Fruit fly (Drosophila melanogaster): Measurements from ENCODE around the gene CG13855.

The CG13855 gene

dm6 chr3R:22410537-22411360 lies 5.0 kb downstream of the CG13855 start, which contains the start of the genes CG13850 and lqfR (continued):
- TF ChIP-seq Aef1 (GFP tag; IDR thresholded peaks at IDR 0.05) (no peak; the same call in 1 of the 3 replicates), insv (GFP tag; optimal IDR thresholded peaks at IDR 0.05) (peak in 1 of 2 experiments; percentile 16), Deaf1 (tag; optimal IDR thresholded peaks at IDR 0.05) (no peak), psq (GFP tag; optimal IDR thresholded peaks at IDR 0.05) (peak; percentile 8), eve (GFP tag; optimal IDR thresholded peaks at IDR 0.05) (no peak), amos (GFP tag; IDR thresholded peaks at IDR 0.05; ENCODE audit: partially characterized antibody) (no peak), CoRest (tag; optimal IDR thresholded peaks at IDR 0.05) (peak; percentile 88), Ptx1 (GFP tag; IDR thresholded peaks at IDR 0.05) (peak; percentile 77), CG10274 (GFP tag; optimal IDR thresholded peaks at IDR 0.05) (peak; percentile 54), chif (GFP tag; optimal IDR thresholded peaks at IDR 0.05) (peak; percentile 44 to 73), dati (GFP tag; IDR thresholded peaks at IDR 0.05) (no peak), fru (optimal IDR thresholded peaks at IDR 0.05) (no peak), Opbp (GFP tag; IDR thresholded peaks at IDR 0.05; ENCODE audit: partially characterized antibody) (no peak), CG8388 (GFP tag; optimal IDR thresholded peaks at IDR 0.05) (peak; percentile 2), CG3995 (GFP tag; optimal IDR thresholded peaks at IDR 0.05) (peak; percentile 69), wdn (GFP tag; IDR thresholded peaks at IDR 0.05) (no peak; the same call in 1 of the 2 replicates), CG2116 (GFP tag; optimal IDR thresholded peaks at IDR 0.05) (peak; percentile 61), Usf (GFP tag; optimal IDR thresholded peaks at IDR 0.05) (peak; percentile 73), CG18764 (GFP tag; optimal IDR thresholded peaks at IDR 0.05) (peak; percentile 66), ttk (GFP tag; IDR thresholded peaks at IDR 0.05) (no peak; the same call in 1 of the 2 replicates), CG13624 (GFP tag; optimal IDR thresholded peaks at IDR 0.05) (peak; percentile 81), Fer2 (tag; optimal IDR thresholded peaks at IDR 0.05) (peak; percentile 22), Dek (tag; optimal IDR thresholded peaks at IDR 0.05) (peak; percentile 73), Gsc (GFP tag; IDR thresholded peaks at IDR 0.05) (no peak), pita (GFP tag; optimal IDR thresholded peaks at IDR 0.05) (no peak), sna (GFP tag; IDR thresholded peaks at IDR 0.05; ENCODE audit: partially characterized antibody) (no peak), CG7839 (tag; optimal IDR thresholded peaks at IDR 0.05) (no peak), H2.0 (GFP tag; IDR thresholded peaks at IDR 0.05) (no peak; the same call in none of the 2 replicates), trem (tag; optimal IDR thresholded peaks at IDR 0.05) (peak; percentile 84), Hr39 (optimal IDR thresholded peaks at IDR 0.05) (peak; percentile 25), sim (GFP tag; IDR thresholded peaks at IDR 0.05) (no peak), NFAT (GFP tag; IDR thresholded peaks at IDR 0.05) (peak; percentile 69), CG3407 (GFP tag; optimal IDR thresholded peaks at IDR 0.05) (peak; percentile 38), CG8924 (tag; optimal IDR thresholded peaks at IDR 0.05) (peak; percentile 63), da (GFP tag; optimal IDR thresholded peaks at IDR 0.05) (peak; percentile 47), ato (GFP tag; IDR thresholded peaks at IDR 0.05; ENCODE audit: partially characterized antibody) (no peak), pros (GFP tag; optimal IDR thresholded peaks at IDR 0.05) (no peak), CG10267 (tag; optimal IDR thresholded peaks at IDR 0.05) (peak; percentile 97), odd (GFP tag; optimal IDR thresholded peaks at IDR 0.05) (peak; percentile 68), bbx (GFP tag; IDR thresholded peaks at IDR 0.05; ENCODE audit: partially characterized antibody) (0 out of 2 replicates have a peak, but pooled peaks have one; percentile 6), trh (GFP tag; optimal IDR thresholded peaks at IDR 0.05) (peak; percentile 68), Eip74EF (GFP tag; optimal IDR thresholded peaks at IDR 0.05) (no peak), CG30020 (tag; optimal IDR thresholded peaks at IDR 0.05) (peak; percentile 11), CG14965 (GFP tag; optimal IDR thresholded peaks at IDR 0.05; ENCODE audit: borderline replicate concordance) (no peak), Awh (GFP tag; IDR thresholded peaks at IDR 0.05) (no peak), TFAM (GFP tag; optimal IDR thresholded peaks at IDR 0.05) (no peak), CG15073 (GFP tag; optimal IDR thresholded peaks at IDR 0.05) (no peak), Hr51 (GFP tag; optimal IDR thresholded peaks at IDR 0.05) (peak in 1 of 2 experiments; percentile 80), Sry-δ (GFP tag; optimal IDR thresholded peaks at IDR 0.05) (peak; percentile 50)
